Fruit fly (Drosophila melanogaster) whole organism, embryonic: ENCODE measurements around the gene CG32985.

Experiments
- Bgb ChIP-seq: fragments of 200-800 bp; sonication (Bioruptor generic); IDR thresholded peaks from 2 replicates; pipeline ENCODE4 v1.3.6; 2022; ENCODE audit warnings: missing biosample characterization, missing genetic modification characterization; ENCODE audit not compliant: partially characterized antibody
- CG12155 ChIP-seq: fragments of 200-800 bp; sonication (Bioruptor generic); optimal IDR thresholded peaks from 3 replicates; lab custom pipeline; 2016; ENCODE audit warnings: missing biosample characterization, missing genetic modification characterization
- CG12942 ChIP-seq: fragments of 200-800 bp; sonication (Bioruptor generic); optimal IDR thresholded peaks from 3 replicates; lab custom pipeline; 2016; ENCODE audit warnings: missing biosample characterization, missing genetic modification characterization
- CG13624 ChIP-seq: fragments of 200-800 bp; sonication (Bioruptor generic); optimal IDR thresholded peaks from 2 replicates; lab custom pipeline; 2016; ENCODE audit warnings: missing biosample characterization, missing genetic modification characterization
- CG15011 ChIP-seq: fragments of 200-800 bp; sonication (Bioruptor generic); optimal IDR thresholded peaks from 3 replicates; lab custom pipeline; 2018; ENCODE audit warnings: missing biosample characterization, mild to moderate bottlenecking, missing genetic modification characterization
- CG17186 ChIP-seq: fragments of 200-800 bp; sonication (Bioruptor generic); optimal IDR thresholded peaks from 3 replicates; lab custom pipeline; 2017; ENCODE audit warnings: missing biosample characterization, missing genetic modification reagents, missing genetic modification characterization
- CG18262 ChIP-seq: fragments of 200-800 bp; optimal IDR thresholded peaks from 3 replicates; lab custom pipeline; 2019; ENCODE audit warnings: missing biosample characterization, mild to moderate bottlenecking, missing genetic modification characterization, moderate library complexity
- CG2120 ChIP-seq: fragments of 200-800 bp; sonication (Bioruptor generic); optimal IDR thresholded peaks from 3 replicates; lab custom pipeline; 2016; ENCODE audit warnings: missing biosample characterization, missing genetic modification characterization
- CG2199 ChIP-seq: fragments of 200-800 bp; sonication (Bioruptor generic); IDR thresholded peaks from 3 replicates; pipeline ENCODE4 v1.3.6; 2022; ENCODE audit warnings: missing biosample characterization, missing genetic modification characterization
- CG30020 ChIP-seq: fragments of 200-800 bp; optimal IDR thresholded peaks from 2 replicates; lab custom pipeline; 2019; ENCODE audit warnings: missing biosample characterization, mild to moderate bottlenecking, missing genetic modification characterization, moderate library complexity
- CG43689 ChIP-seq: fragments of 200-800 bp; sonication (Bioruptor generic); IDR thresholded peaks from 2 replicates; pipeline ENCODE4 v1.3.6; 2022; ENCODE audit warnings: missing biosample characterization, missing genetic modification characterization
- CG6813 ChIP-seq: fragments of 200-800 bp; sonication (Bioruptor generic); optimal IDR thresholded peaks from 2 replicates; lab custom pipeline; 2017; ENCODE audit warnings: missing biosample characterization, missing genetic modification characterization, mild to moderate bottlenecking, moderate library complexity, missing genetic modification reagents
- CG7357 ChIP-seq: fragments of 200-800 bp; sonication (Bioruptor generic); IDR thresholded peaks from 3 replicates; pipeline ENCODE4 v1.3.6; 2022; ENCODE audit warnings: missing biosample characterization, missing genetic modification characterization
- CG8924 ChIP-seq: fragments of 200-800 bp; optimal IDR thresholded peaks from 3 replicates; lab custom pipeline; 2019; ENCODE audit warnings: missing biosample characterization, mild to moderate bottlenecking, missing genetic modification characterization, moderate library complexity
- CG9215 ChIP-seq: fragments of 200-800 bp; sonication (Bioruptor generic); IDR thresholded peaks from 2 replicates; pipeline ENCODE4 v1.3.6; 2022; ENCODE audit warnings: missing biosample characterization, missing genetic modification characterization
- D19B ChIP-seq: fragments of 200-800 bp; sonication (Bioruptor generic); optimal IDR thresholded peaks from 2 replicates; lab custom pipeline; 2017; ENCODE audit warnings: missing biosample characterization, mild to moderate bottlenecking, missing genetic modification characterization
- Dp ChIP-seq: fragments of 200-800 bp; sonication (Bioruptor generic); optimal IDR thresholded peaks from 2 replicates; lab custom pipeline; 2018; ENCODE audit warnings: missing biosample characterization, mild to moderate bottlenecking, missing genetic modification characterization, moderate library complexity
- E2f1 ChIP-seq: fragments of 200-800 bp; sonication (Bioruptor generic); IDR thresholded peaks from 2 replicates; pipeline ENCODE4 v1.3.6; 2022; ENCODE audit warnings: missing biosample characterization, missing genetic modification characterization
- Fer1 ChIP-seq: fragments of 200-800 bp; sonication (Bioruptor generic); optimal IDR thresholded peaks from 2 replicates; lab custom pipeline; 2017; ENCODE audit warnings: missing biosample characterization, mild to moderate bottlenecking, missing genetic modification characterization
- H15 ChIP-seq: fragments of 200-800 bp; sonication (Bioruptor generic); IDR thresholded peaks from 3 replicates; pipeline ENCODE4 v1.3.6; 2022; ENCODE audit warnings: missing biosample characterization, missing genetic modification characterization
- HLH3B ChIP-seq: fragments of 200-800 bp; sonication (Bioruptor generic); IDR thresholded peaks from 2 replicates; pipeline ENCODE4 v1.3.6; 2022; ENCODE audit warnings: missing biosample characterization, missing genetic modification characterization
- Hmx ChIP-seq: fragments of 200-800 bp; sonication (Bioruptor generic); optimal IDR thresholded peaks from 2 replicates; lab custom pipeline; 2016; ENCODE audit warnings: missing biosample characterization, missing genetic modification characterization
- NC2β ChIP-seq: fragments of 200-800 bp; sonication (Bioruptor generic); optimal IDR thresholded peaks from 2 replicates; lab custom pipeline; 2016; ENCODE audit warnings: missing biosample characterization, missing genetic modification characterization
- Neu2 ChIP-seq: fragments of 200-800 bp; sonication (Bioruptor generic); optimal IDR thresholded peaks from 3 replicates; lab custom pipeline; 2016; ENCODE audit warnings: missing biosample characterization, missing genetic modification characterization, borderline replicate concordance
- Nf-YA ChIP-seq: fragments of 200-800 bp; sonication (Bioruptor generic); IDR thresholded peaks from 2 replicates; pipeline ENCODE4 v1.3.6; 2022; ENCODE audit warnings: missing biosample characterization, missing genetic modification characterization
- Sry-β ChIP-seq: fragments of 200-800 bp; sonication (Bioruptor generic); optimal IDR thresholded peaks from 2 replicates; lab custom pipeline; 2018; ENCODE audit warnings: missing biosample characterization, mild to moderate bottlenecking, missing genetic modification characterization, moderate library complexity
- ato ChIP-seq: fragments of 200-800 bp; sonication (Bioruptor generic); IDR thresholded peaks from 2 replicates; pipeline ENCODE4 v1.3.6; 2022; ENCODE audit warnings: missing biosample characterization, missing genetic modification characterization; ENCODE audit not compliant: partially characterized antibody
- az2 ChIP-seq: fragments of 200-800 bp; sonication (Bioruptor generic); optimal IDR thresholded peaks from 3 replicates; lab custom pipeline; 2016; ENCODE audit warnings: missing biosample characterization, missing genetic modification characterization
- bsh ChIP-seq, 2 experiments: fragments of 200-800 bp; sonication (Bioruptor generic); optimal IDR thresholded peaks; 2 replicates each; lab custom pipeline; 2017 to 2018; ENCODE audit warnings: mild to moderate bottlenecking in 2 of 2, missing biosample characterization in 2 of 2, missing genetic modification characterization in 2 of 2, moderate library complexity in 1 of 2
- crc ChIP-seq: fragments of 200-800 bp; sonication (Bioruptor generic); optimal IDR thresholded peaks from 2 replicates; lab custom pipeline; 2016; ENCODE audit warnings: missing biosample characterization, missing genetic modification characterization
- croc ChIP-seq: fragments of 200-800 bp; sonication (Bioruptor generic); conservative IDR thresholded peaks from 3 replicates; pipeline ENCODE4 v1.3.6; 2022; ENCODE audit warnings: missing biosample characterization, missing genetic modification characterization
- dysf ChIP-seq: fragments of 200-800 bp; sonication (Bioruptor generic); IDR thresholded peaks from 3 replicates; pipeline ENCODE4 v1.3.6; 2022; ENCODE audit warnings: missing biosample characterization, missing genetic modification characterization
- en ChIP-seq: fragments of 200-800 bp; sonication (Bioruptor generic); optimal IDR thresholded peaks from 2 replicates; lab custom pipeline; 2016; ENCODE audit warnings: missing biosample characterization, missing genetic modification characterization
- fd102C ChIP-seq: fragments of 200-800 bp; sonication (Bioruptor generic); optimal IDR thresholded peaks from 2 replicates; lab custom pipeline; 2018; ENCODE audit warnings: missing biosample characterization, mild to moderate bottlenecking, missing genetic modification characterization, moderate library complexity
- grau ChIP-seq: fragments of 200-800 bp; optimal IDR thresholded peaks from 3 replicates; lab custom pipeline; 2019; ENCODE audit warnings: missing biosample characterization, mild to moderate bottlenecking, missing genetic modification characterization, moderate library complexity
- ham ChIP-seq: fragments of 200-800 bp; sonication (Bioruptor generic); IDR thresholded peaks from 2 replicates; pipeline ENCODE4 v1.3.6; 2022; ENCODE audit warnings: missing biosample characterization, missing genetic modification characterization
- hth ChIP-seq: fragments of >200 bp; optimal IDR thresholded peaks from 2 replicates; lab custom pipeline; 2017; ENCODE audit warnings: inconsistent platforms
- nau ChIP-seq: fragments of 200-800 bp; sonication (Bioruptor generic); optimal IDR thresholded peaks from 3 replicates; lab custom pipeline; 2017; ENCODE audit warnings: missing biosample characterization, mild to moderate bottlenecking, missing genetic modification characterization, missing genetic modification reagents
- oc ChIP-seq: fragments of 200-800 bp; sonication (Bioruptor generic); optimal IDR thresholded peaks from 2 replicates; lab custom pipeline; 2018; ENCODE audit warnings: missing biosample characterization, mild to moderate bottlenecking, missing genetic modification characterization, moderate library complexity
- peb ChIP-seq: fragments of 200-800 bp; sonication (Bioruptor generic); IDR thresholded peaks from 2 replicates; pipeline ENCODE4 v1.3.6; 2022; ENCODE audit warnings: missing biosample characterization, missing genetic modification characterization
- sd ChIP-seq: fragments of 200-800 bp; sonication (Bioruptor generic); optimal IDR thresholded peaks from 3 replicates; lab custom pipeline; 2018; ENCODE audit warnings: missing biosample characterization, mild to moderate bottlenecking, missing genetic modification characterization, moderate library complexity
- slp2 ChIP-seq: fragments of 200-800 bp; sonication (Bioruptor generic); optimal IDR thresholded peaks from 2 replicates; lab custom pipeline; 2016; ENCODE audit warnings: missing biosample characterization, missing genetic modification characterization
- stc ChIP-seq: fragments of 200-800 bp; sonication (Bioruptor generic); IDR thresholded peaks from 2 replicates; pipeline ENCODE4 v1.3.6; 2022; ENCODE audit warnings: missing biosample characterization, missing genetic modification characterization
- tgo ChIP-seq: fragments of 200-800 bp; sonication (Bioruptor generic); IDR thresholded peaks from 3 replicates; pipeline ENCODE4 v1.3.6; 2022; ENCODE audit warnings: missing biosample characterization, missing genetic modification characterization
- tio ChIP-seq: fragments of 200-800 bp; sonication (Bioruptor generic); optimal IDR thresholded peaks from 2 replicates; lab custom pipeline; 2017; ENCODE audit warnings: missing biosample characterization, missing genetic modification characterization, inconsistent platforms
- tna ChIP-seq: fragments of 200-800 bp; sonication (Bioruptor generic); IDR thresholded peaks from 2 replicates; pipeline ENCODE4 v1.3.6; 2022; ENCODE audit warnings: missing biosample characterization, missing genetic modification characterization; ENCODE audit not compliant: partially characterized antibody
- toy ChIP-seq: fragments of 200-800 bp; sonication (Bioruptor generic); IDR thresholded peaks from 2 replicates; pipeline ENCODE4 v1.3.6; 2022; ENCODE audit warnings: missing biosample characterization, missing genetic modification characterization
- trh ChIP-seq: fragments of 200-800 bp; sonication (Bioruptor generic); optimal IDR thresholded peaks from 2 replicates; lab custom pipeline; 2016; ENCODE audit warnings: missing biosample characterization, missing genetic modification characterization
- vvl ChIP-seq: fragments of 200-800 bp; sonication (Bioruptor generic); IDR thresholded peaks from 2 replicates; pipeline ENCODE4 v1.3.6; 2022; ENCODE audit warnings: missing biosample characterization, missing genetic modification characterization
- zfh2 ChIP-seq: fragments of 200-800 bp; sonication (Bioruptor generic); optimal IDR thresholded peaks from 2 replicates; lab custom pipeline; 2016; ENCODE audit warnings: missing biosample characterization, missing genetic modification characterization

CG32985 gene

DNA sequence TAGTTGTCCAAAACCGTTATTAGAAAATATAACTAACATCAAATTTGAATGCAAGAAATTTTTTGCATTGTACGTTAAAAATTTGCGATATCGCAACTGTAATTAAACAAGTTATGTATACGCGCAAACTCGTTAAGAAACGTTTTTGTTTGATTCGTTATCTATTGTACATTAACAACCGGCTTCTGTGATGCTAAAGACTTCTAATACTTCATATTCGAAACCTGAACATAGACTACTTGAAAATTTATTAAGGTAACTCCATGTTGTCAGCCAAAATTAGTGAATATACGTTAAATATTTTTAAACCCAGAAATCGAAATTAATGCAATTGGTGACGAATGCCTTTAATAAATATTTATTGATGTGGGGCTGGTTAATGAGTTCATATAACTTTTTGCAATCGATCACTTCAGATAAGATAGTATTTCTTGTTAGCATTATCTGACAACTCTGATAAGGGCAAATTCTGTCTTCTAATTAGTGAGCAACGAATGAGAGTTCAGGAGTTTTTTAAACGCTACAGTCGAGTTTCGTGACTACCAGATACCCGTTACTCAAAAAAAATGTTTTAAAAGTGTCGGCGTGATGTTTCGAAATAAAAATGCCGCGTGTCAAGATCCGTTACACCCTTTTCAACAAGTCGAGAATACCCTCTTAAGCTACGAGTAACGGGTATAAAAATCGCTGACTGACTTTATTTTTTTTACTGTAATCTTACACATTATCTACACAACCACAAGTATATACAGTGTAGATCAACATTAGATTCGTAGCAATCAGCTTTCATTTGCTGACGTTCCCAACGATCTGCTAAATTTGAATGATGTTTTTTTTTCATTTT lies 9.9 kb upstream of the CG32985 start (continued):
- TF ChIP-seq CG15011 (no peak), crc (no peak), az2 (GFP tag; lab: Kevin White, UChicago) (peak; percentile 15), CG12942 (no peak), E2f1 (peak; percentile 34; the same call in 1 of the 2 replicates), Fer1 (GFP tag; lab: Kevin White, UChicago) (peak; percentile 33), CG7357 (GFP tag; lab: Robert Waterston, UW) (no peak), croc (GFP tag; lab: Robert Waterston, UW) (no peak), stc (peak; percentile 56; the same call in 1 of the 2 replicates), CG43689 (GFP tag; lab: Robert Waterston, UW) (no peak), HLH3B (GFP tag; lab: Robert Waterston, UW) (peak; percentile 42; the same call in 1 of the 2 replicates), ham (GFP tag; lab: Robert Waterston, UW) (no peak), CG30020 (no peak), CG6813 (GFP tag; lab: Kevin White, UChicago) (peak; percentile 9), D19B (GFP tag; lab: Kevin White, UChicago) (peak; percentile 89), sd (tag; lab: Kevin White, UChicago) (peak; percentile 32), CG13624 (GFP tag; lab: Kevin White, UChicago) (peak; percentile 37), Bgb (GFP tag; lab: Robert Waterston, UW) (peak; percentile 81), dysf (GFP tag; lab: Robert Waterston, UW) (no peak), en (GFP tag; lab: Kevin White, UChicago) (no peak), fd102C (GFP tag; lab: Kevin White, UChicago) (no peak), NC2β (GFP tag; lab: Kevin White, UChicago) (peak; percentile 42), Dp (GFP tag; lab: Kevin White, UChicago) (peak; percentile 14), H15 (GFP tag; lab: Robert Waterston, UW) (no peak), Hmx (no peak), nau (peak; percentile 11), CG18262 (tag; lab: Kevin White, UChicago) (peak; percentile 37), CG2199 (GFP tag; lab: Robert Waterston, UW) (peak; percentile 85), grau (peak; percentile 47), vvl (peak; percentile 58), Neu2 (GFP tag; lab: Kevin White, UChicago) (no peak), ato (GFP tag; lab: Robert Waterston, UW) (no peak), CG17186 (GFP tag; lab: Kevin White, UChicago) (no peak), oc (tag; lab: Kevin White, UChicago) (no peak), bsh (GFP tag; optimal IDR thresholded peaks at IDR 0.05; lab: Kevin White, UChicago) (peak; percentile 27 to 33), hth (lab: Kevin White, UChicago) (no peak), tio (peak; percentile 37), trh (GFP tag; lab: Kevin White, UChicago) (no peak), slp2 (GFP tag; lab: Kevin White, UChicago) (no peak), CG9215 (GFP tag; lab: Robert Waterston, UW) (no peak; the same call in 1 of the 2 replicates), tna (GFP tag; lab: Robert Waterston, UW) (0 out of 2 replicates have a peak, but pooled peaks have one; percentile 10), CG8924 (tag; lab: Kevin White, UChicago) (peak; percentile 34), tgo (GFP tag; lab: Robert Waterston, UW) (peak; percentile 52; the same call in 2 of the 3 replicates), zfh2 (GFP tag; lab: Kevin White, UChicago) (peak; percentile 37), Nf-YA (GFP tag; lab: Robert Waterston, UW) (no peak), toy (no peak), Sry-β (GFP tag; lab: Kevin White, UChicago) (no peak), CG2120 (GFP tag; lab: Kevin White, UChicago) (peak; percentile 72), peb (no peak), CG12155 (peak; percentile 42)
